Fruit fly (Drosophila melanogaster) whole organism, embryonic: Measurements from ENCODE around the gene Tmep.

Experiments
- Atf6 ChIP-seq: fragments of 200-800 bp; sonication (Bioruptor generic); IDR thresholded peaks from 2 replicates; pipeline ENCODE4 v1.3.6; 2022; ENCODE audit warnings: missing biosample characterization, missing genetic modification characterization
- B-H1 ChIP-seq: fragments of 200-800 bp; sonication (Bioruptor generic); IDR thresholded peaks from 3 replicates; pipeline ENCODE4 v1.3.6; 2022; ENCODE audit warnings: missing biosample characterization, missing genetic modification characterization
- CG11456 ChIP-seq: fragments of 200-800 bp; sonication (Bioruptor generic); IDR thresholded peaks from 3 replicates; pipeline ENCODE4 v1.3.6; 2022; ENCODE audit warnings: missing biosample characterization, missing genetic modification characterization
- CG13123 ChIP-seq: fragments of 200-800 bp; sonication (Bioruptor generic); optimal IDR thresholded peaks from 2 replicates; lab custom pipeline; 2016; ENCODE audit warnings: missing biosample characterization, missing genetic modification characterization
- CG14860 ChIP-seq: fragments of 200-800 bp; sonication (Bioruptor generic); IDR thresholded peaks from 3 replicates; pipeline ENCODE4 v1.3.6; 2022; ENCODE audit warnings: missing biosample characterization, missing genetic modification characterization; ENCODE audit not compliant: partially characterized antibody
- CG15011 ChIP-seq: fragments of 200-800 bp; sonication (Bioruptor generic); optimal IDR thresholded peaks from 3 replicates; lab custom pipeline; 2018; ENCODE audit warnings: missing biosample characterization, mild to moderate bottlenecking, missing genetic modification characterization
- CG17361 ChIP-seq: fragments of 200-800 bp; sonication (Bioruptor generic); IDR thresholded peaks from 3 replicates; pipeline ENCODE4 v1.3.6; 2022; ENCODE audit warnings: missing biosample characterization, missing genetic modification characterization
- CG17612 ChIP-seq: fragments of 200-800 bp; sonication (Bioruptor generic); IDR thresholded peaks from 2 replicates; pipeline ENCODE4 v1.3.6; 2022; ENCODE audit warnings: missing biosample characterization, missing genetic modification characterization
- CG17829 ChIP-seq: fragments of 200-800 bp; optimal IDR thresholded peaks from 2 replicates; lab custom pipeline; 2019; ENCODE audit warnings: missing biosample characterization, mild to moderate bottlenecking, missing genetic modification characterization, moderate library complexity
- CG18262 ChIP-seq: fragments of 200-800 bp; optimal IDR thresholded peaks from 3 replicates; lab custom pipeline; 2019; ENCODE audit warnings: missing biosample characterization, mild to moderate bottlenecking, missing genetic modification characterization, moderate library complexity
- CG18619 ChIP-seq: fragments of 200-800 bp; sonication (Bioruptor generic); optimal IDR thresholded peaks from 3 replicates; lab custom pipeline; 2017; ENCODE audit warnings: missing biosample characterization, mild to moderate bottlenecking, missing genetic modification characterization
- CG3163 ChIP-seq: fragments of 200-800 bp; sonication (Bioruptor generic); optimal IDR thresholded peaks from 3 replicates; lab custom pipeline; 2016; ENCODE audit warnings: missing biosample characterization, missing genetic modification characterization
- CG32767 ChIP-seq: fragments of 200-800 bp; sonication (Bioruptor generic); IDR thresholded peaks from 2 replicates; pipeline ENCODE4 v1.3.6; 2022; ENCODE audit warnings: missing biosample characterization, missing genetic modification characterization
- CG3847 ChIP-seq: fragments of 200-800 bp; sonication (Bioruptor generic); IDR thresholded peaks from 2 replicates; pipeline ENCODE4 v1.3.6; 2022; ENCODE audit warnings: missing biosample characterization, missing genetic modification characterization
- CG3995 ChIP-seq: fragments of 200-800 bp; sonication (Bioruptor generic); optimal IDR thresholded peaks from 3 replicates; lab custom pipeline; 2016; ENCODE audit warnings: missing biosample characterization, missing genetic modification characterization
- CG4854 ChIP-seq: fragments of 200-800 bp; sonication (Bioruptor generic); optimal IDR thresholded peaks from 2 replicates; lab custom pipeline; 2016; ENCODE audit warnings: missing biosample characterization, missing genetic modification characterization, inconsistent platforms
- CG5180 ChIP-seq: fragments of 200-800 bp; sonication (Bioruptor generic); optimal IDR thresholded peaks from 3 replicates; lab custom pipeline; 2017; ENCODE audit warnings: missing biosample characterization, missing genetic modification characterization, mild to moderate bottlenecking, moderate library complexity, missing genetic modification reagents
- CG6813 ChIP-seq: fragments of 200-800 bp; sonication (Bioruptor generic); optimal IDR thresholded peaks from 2 replicates; lab custom pipeline; 2017; ENCODE audit warnings: missing biosample characterization, missing genetic modification characterization, mild to moderate bottlenecking, moderate library complexity, missing genetic modification reagents
- CG7987 ChIP-seq: fragments of 200-800 bp; sonication (Bioruptor generic); optimal IDR thresholded peaks from 2 replicates; lab custom pipeline; 2018; ENCODE audit warnings: missing biosample characterization, mild to moderate bottlenecking, missing genetic modification characterization, moderate library complexity
- CG9797 ChIP-seq: fragments of 200-800 bp; sonication (Bioruptor generic); optimal IDR thresholded peaks from 3 replicates; lab custom pipeline; 2018; ENCODE audit warnings: missing biosample characterization, mild to moderate bottlenecking, missing genetic modification characterization
- Camta ChIP-seq: fragments of 200-800 bp; sonication (Bioruptor generic); optimal IDR thresholded peaks from 2 replicates; lab custom pipeline; 2016; ENCODE audit warnings: missing biosample characterization, missing genetic modification characterization
- D19B ChIP-seq: fragments of 200-800 bp; sonication (Bioruptor generic); optimal IDR thresholded peaks from 2 replicates; lab custom pipeline; 2017; ENCODE audit warnings: missing biosample characterization, mild to moderate bottlenecking, missing genetic modification characterization
- Deaf1 ChIP-seq: fragments of 200-800 bp; optimal IDR thresholded peaks from 3 replicates; lab custom pipeline; 2019; ENCODE audit warnings: missing biosample characterization, mild to moderate bottlenecking, missing genetic modification characterization, moderate library complexity
- Doc2 ChIP-seq: fragments of 200-800 bp; sonication (Bioruptor generic); IDR thresholded peaks from 2 replicates; pipeline ENCODE4 v1.3.6; 2022; ENCODE audit warnings: missing biosample characterization, missing genetic modification characterization
- Elba2 ChIP-seq: fragments of 200-800 bp; sonication (Bioruptor generic); optimal IDR thresholded peaks from 3 replicates; lab custom pipeline; 2016; ENCODE audit warnings: missing biosample characterization, missing genetic modification characterization
- GATAe ChIP-seq: fragments of 200-800 bp; sonication (Bioruptor generic); conservative IDR thresholded peaks from 2 replicates; pipeline ENCODE4 v1.3.6; 2022; ENCODE audit warnings: missing biosample characterization, missing genetic modification characterization
- NC2β ChIP-seq: fragments of 200-800 bp; sonication (Bioruptor generic); optimal IDR thresholded peaks from 2 replicates; lab custom pipeline; 2016; ENCODE audit warnings: missing biosample characterization, missing genetic modification characterization
- Nf-YA ChIP-seq: fragments of 200-800 bp; sonication (Bioruptor generic); IDR thresholded peaks from 2 replicates; pipeline ENCODE4 v1.3.6; 2022; ENCODE audit warnings: missing biosample characterization, missing genetic modification characterization
- Opbp ChIP-seq: fragments of 200-800 bp; sonication (Bioruptor generic); IDR thresholded peaks from 3 replicates; pipeline ENCODE4 v1.3.6; 2022; ENCODE audit warnings: missing biosample characterization, missing genetic modification characterization; ENCODE audit not compliant: partially characterized antibody
- PHDP ChIP-seq: fragments of 200-800 bp; sonication (Bioruptor generic); optimal IDR thresholded peaks from 3 replicates; lab custom pipeline; 2018; ENCODE audit warnings: missing biosample characterization, mild to moderate bottlenecking, missing genetic modification characterization, moderate library complexity
- Sox102F ChIP-seq: fragments of 200-800 bp; sonication (Bioruptor generic); optimal IDR thresholded peaks from 2 replicates; lab custom pipeline; 2018; ENCODE audit warnings: missing biosample characterization, mild to moderate bottlenecking, missing genetic modification characterization, moderate library complexity
- Stat92E ChIP-seq, 3 experiments: fragments of >200 bp in 2 of 3; fragments of 200-800 bp in 1 of 3; sonication (Bioruptor generic) in 1 of 3; optimal IDR thresholded peaks; 2 replicates each; lab custom pipeline; 2017 to 2019; ENCODE audit warnings: missing biosample characterization in 3 of 3, missing genetic modification characterization in 3 of 3, mild to moderate bottlenecking in 1 of 3, moderate library complexity in 1 of 3
- cad ChIP-seq: fragments of >200 bp; optimal IDR thresholded peaks from 2 replicates; lab custom pipeline; 2017; ENCODE audit warnings: missing biosample characterization, missing genetic modification characterization
- ci ChIP-seq: fragments of 200-800 bp; sonication (Bioruptor generic); IDR thresholded peaks from 3 replicates; pipeline ENCODE4 v1.3.6; 2022; ENCODE audit warnings: missing biosample characterization, missing genetic modification characterization
- crc ChIP-seq: fragments of 200-800 bp; sonication (Bioruptor generic); optimal IDR thresholded peaks from 2 replicates; lab custom pipeline; 2016; ENCODE audit warnings: missing biosample characterization, missing genetic modification characterization
- crol ChIP-seq: fragments of 200-800 bp; sonication (Bioruptor generic); IDR thresholded peaks from 2 replicates; pipeline ENCODE4 v1.3.6; 2022; ENCODE audit warnings: missing biosample characterization, missing genetic modification characterization
- eve ChIP-seq, 2 experiments: fragments of >200 bp; optimal IDR thresholded peaks; 2 replicates each; lab custom pipeline; 2017; ENCODE audit warnings: missing biosample characterization in 2 of 2, missing genetic modification characterization in 2 of 2
- lbe ChIP-seq: fragments of 200-800 bp; sonication (Bioruptor generic); optimal IDR thresholded peaks from 2 replicates; lab custom pipeline; 2016; ENCODE audit warnings: missing biosample characterization, mild to moderate bottlenecking, missing genetic modification characterization
- lov ChIP-seq, 2 experiments: fragments of 200-800 bp in 1 of 2; fragments of >200 bp in 1 of 2; sonication (Bioruptor generic) in 1 of 2; IDR thresholded peaks in 1 of 2; optimal IDR thresholded peaks in 1 of 2; 2 replicates in 1 of 2; 3 replicates in 1 of 2; pipeline versions ENCODE4 v1.3.6 to Lab custom; 2017 to 2022; ENCODE audit warnings: missing biosample characterization in 1 of 2, missing genetic modification characterization in 1 of 2
- luna ChIP-seq: fragments of 200-800 bp; sonication (Bioruptor generic); optimal IDR thresholded peaks from 2 replicates; lab custom pipeline; 2016; ENCODE audit warnings: missing biosample characterization, missing genetic modification characterization
- nmo ChIP-seq: fragments of 200-800 bp; sonication (Bioruptor generic); optimal IDR thresholded peaks from 2 replicates; lab custom pipeline; 2018; ENCODE audit warnings: missing biosample characterization, mild to moderate bottlenecking, missing genetic modification characterization, moderate library complexity
- pnt ChIP-seq: fragments of 200-800 bp; sonication (Bioruptor generic); optimal IDR thresholded peaks from 3 replicates; lab custom pipeline; 2016; ENCODE audit warnings: missing biosample characterization, missing genetic modification characterization
- sc ChIP-seq, 3 experiments: fragments of >200 bp in 2 of 3; fragments of 200-800 bp in 1 of 3; sonication (Bioruptor generic) in 1 of 3; optimal IDR thresholded peaks; 2 replicates in 2 of 3; 3 replicates in 1 of 3; lab custom pipeline; 2017; ENCODE audit warnings: mild to moderate bottlenecking in 1 of 3, missing biosample characterization in 1 of 3, missing genetic modification characterization in 1 of 3, missing genetic modification reagents in 1 of 3
- sisA ChIP-seq: fragments of 200-800 bp; sonication (Bioruptor generic); IDR thresholded peaks from 2 replicates; pipeline ENCODE4 v1.3.6; 2022; ENCODE audit warnings: missing biosample characterization, missing genetic modification characterization
- slou ChIP-seq: fragments of 200-800 bp; sonication (Bioruptor generic); optimal IDR thresholded peaks from 3 replicates; lab custom pipeline; 2016; ENCODE audit warnings: missing biosample characterization, missing genetic modification characterization
- tll ChIP-seq, 2 experiments: fragments of 200-800 bp in 1 of 2; fragments of >200 bp in 1 of 2; sonication (Bioruptor generic) in 1 of 2; optimal IDR thresholded peaks; 2 replicates each; lab custom pipeline; 2017 to 2019; ENCODE audit warnings: missing biosample characterization in 2 of 2, missing genetic modification characterization in 2 of 2, mild to moderate bottlenecking in 1 of 2, moderate library complexity in 1 of 2
- unpg ChIP-seq: fragments of 200-800 bp; sonication (Bioruptor generic); optimal IDR thresholded peaks from 3 replicates; lab custom pipeline; 2018; ENCODE audit warnings: missing biosample characterization, mild to moderate bottlenecking, missing genetic modification characterization, moderate library complexity
- zen ChIP-seq: fragments of 200-800 bp; sonication (Bioruptor generic); optimal IDR thresholded peaks from 3 replicates; lab custom pipeline; 2018; ENCODE audit warnings: missing biosample characterization, mild to moderate bottlenecking, missing genetic modification characterization, moderate library complexity

Gene Tmep

DNA sequence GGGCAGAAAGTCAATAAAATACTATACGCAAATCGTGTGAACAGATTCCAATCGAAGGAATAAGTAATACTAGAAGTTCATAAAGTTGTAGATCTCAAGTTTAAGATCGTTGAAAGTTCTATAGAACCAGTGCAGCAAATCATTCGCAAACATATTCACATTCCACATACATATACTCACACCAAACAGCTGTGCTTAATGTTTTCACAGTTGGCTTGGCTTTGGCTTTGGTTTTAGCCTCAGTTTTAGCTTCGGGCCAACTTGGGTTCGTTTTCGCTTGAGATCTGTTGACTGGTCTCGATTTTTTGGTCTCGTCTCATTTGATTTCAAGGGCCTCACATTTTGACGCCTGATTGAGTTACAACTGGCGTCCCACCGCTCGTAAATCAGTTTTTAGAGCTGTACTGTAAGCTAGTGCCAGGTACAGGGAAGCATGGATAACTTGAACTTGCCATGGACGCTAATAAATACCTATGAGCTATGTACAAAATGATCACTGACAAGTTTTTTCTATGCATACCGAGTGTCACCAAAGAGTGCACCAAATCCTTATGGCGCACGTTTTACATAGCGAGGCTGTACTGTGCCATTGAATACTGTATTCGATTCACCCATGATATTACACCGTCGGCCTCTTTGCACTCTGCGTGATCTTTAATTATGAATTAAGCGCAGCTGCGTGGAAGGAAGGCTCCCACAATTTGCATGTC lies 18.3 kb downstream of the Tmep start (continued):
- TF ChIP-seq CG18619 (GFP tag; lab: Kevin White, UChicago), result peak; percentile 65
- TF ChIP-seq CG14860 (GFP tag; lab: Robert Waterston, UW), result no peak
- TF ChIP-seq Deaf1 (tag; lab: Kevin White, UChicago), result peak; percentile 45
- peak; percentile 85 for TF ChIP-seq crc (GFP tag; lab: Kevin White, UChicago)
- no peak for TF ChIP-seq CG9797 (GFP tag; lab: Kevin White, UChicago)
- peak; percentile 33 for TF ChIP-seq CG3995
- peak; percentile 75 for TF ChIP-seq CG32767 (GFP tag; lab: Robert Waterston, UW)
- TF ChIP-seq CG18262 (tag; lab: Kevin White, UChicago), result peak; percentile 66
- peak; percentile 89 for TF ChIP-seq CG3847
- peak; percentile 64 for TF ChIP-seq slou (GFP tag; lab: Kevin White, UChicago)
- TF ChIP-seq CG15011 (GFP tag; lab: Kevin White, UChicago), result peak; percentile 64
- TF ChIP-seq zen, result peak; percentile 64
- TF ChIP-seq GATAe, result peak; percentile 64; the same call in 1 of the 2 replicates
- TF ChIP-seq lbe (GFP tag; lab: Kevin White, UChicago), result no peak
- TF ChIP-seq Sox102F (GFP tag; lab: Kevin White, UChicago), result peak; percentile 77
- peak; percentile 71 for TF ChIP-seq CG6813 (GFP tag; lab: Kevin White, UChicago)
- TF ChIP-seq crol (GFP tag; lab: Robert Waterston, UW), result 0 out of 2 replicates have a peak, but pooled peaks have one; percentile 16
- TF ChIP-seq Opbp (GFP tag; lab: Robert Waterston, UW), result no peak
- peak; percentile 36 for TF ChIP-seq CG13123
- peak; percentile 62 for TF ChIP-seq D19B (GFP tag; lab: Kevin White, UChicago)
- TF ChIP-seq luna (GFP tag; lab: Kevin White, UChicago), result peak; percentile 62
- TF ChIP-seq PHDP, result peak; percentile 76
- TF ChIP-seq tll (GFP tag; optimal IDR thresholded peaks at IDR 0.05; lab: Kevin White, UChicago), result no peak
- no peak for TF ChIP-seq Elba2
- peak; percentile 73 for TF ChIP-seq Nf-YA (GFP tag; lab: Robert Waterston, UW)
- peak; percentile 82 for TF ChIP-seq Camta (GFP tag; lab: Kevin White, UChicago)
- TF ChIP-seq CG4854 (GFP tag; lab: Kevin White, UChicago), result peak; percentile 79
- peak; percentile 88 for TF ChIP-seq Atf6 (GFP tag; lab: Robert Waterston, UW)
- peak; percentile 86 for TF ChIP-seq pnt (GFP tag; lab: Kevin White, UChicago)
- TF ChIP-seq CG3163, result peak; percentile 51
- TF ChIP-seq CG17361 (GFP tag; lab: Robert Waterston, UW), result peak; percentile 49; the same call in 1 of the 3 replicates
- peak; percentile 47 for TF ChIP-seq CG7987 (GFP tag; lab: Kevin White, UChicago)
- TF ChIP-seq nmo (GFP tag; lab: Kevin White, UChicago), result peak; percentile 59
- no peak for TF ChIP-seq cad (GFP tag; lab: Kevin White, UChicago)
- TF ChIP-seq sisA (GFP tag; lab: Robert Waterston, UW), result peak; percentile 93
- TF ChIP-seq CG5180 (GFP tag; lab: Kevin White, UChicago), result peak; percentile 51
- peak; percentile 45 for TF ChIP-seq NC2β (GFP tag; lab: Kevin White, UChicago)
- TF ChIP-seq sc (optimal IDR thresholded peaks at IDR 0.05; lab: Kevin White, UChicago), result no peak
- no peak for TF ChIP-seq sc (GFP tag; optimal IDR thresholded peaks at IDR 0.05; lab: Kevin White, UChicago)
- no peak for TF ChIP-seq lov (optimal IDR thresholded peaks at IDR 0.05; lab: Kevin White, UChicago)
- TF ChIP-seq lov (GFP tag; IDR thresholded peaks at IDR 0.05; lab: Robert Waterston, UW), result peak; percentile 78; the same call in 2 of the 3 replicates
- TF ChIP-seq unpg (GFP tag; lab: Kevin White, UChicago), result peak; percentile 84
- TF ChIP-seq ci (GFP tag; lab: Robert Waterston, UW), result peak; percentile 83
- peak; percentile 67 for TF ChIP-seq CG17829
- TF ChIP-seq CG11456 (GFP tag; lab: Robert Waterston, UW), result peak; percentile 91
- peak; percentile 80 for TF ChIP-seq B-H1 (GFP tag; lab: Robert Waterston, UW)
- TF ChIP-seq Doc2, result peak; percentile 49; the same call in 1 of the 2 replicates
- TF ChIP-seq eve (GFP tag; optimal IDR thresholded peaks at IDR 0.05; lab: Kevin White, UChicago), result no peak
- TF ChIP-seq CG17612 (GFP tag; lab: Robert Waterston, UW), result peak; percentile 82
- no peak for TF ChIP-seq Stat92E (GFP tag; optimal IDR thresholded peaks at IDR 0.05; lab: Kevin White, UChicago)
